Worm (Caenorhabditis elegans): Measurements from ENCODE around the gene srx-20.

DNA sequence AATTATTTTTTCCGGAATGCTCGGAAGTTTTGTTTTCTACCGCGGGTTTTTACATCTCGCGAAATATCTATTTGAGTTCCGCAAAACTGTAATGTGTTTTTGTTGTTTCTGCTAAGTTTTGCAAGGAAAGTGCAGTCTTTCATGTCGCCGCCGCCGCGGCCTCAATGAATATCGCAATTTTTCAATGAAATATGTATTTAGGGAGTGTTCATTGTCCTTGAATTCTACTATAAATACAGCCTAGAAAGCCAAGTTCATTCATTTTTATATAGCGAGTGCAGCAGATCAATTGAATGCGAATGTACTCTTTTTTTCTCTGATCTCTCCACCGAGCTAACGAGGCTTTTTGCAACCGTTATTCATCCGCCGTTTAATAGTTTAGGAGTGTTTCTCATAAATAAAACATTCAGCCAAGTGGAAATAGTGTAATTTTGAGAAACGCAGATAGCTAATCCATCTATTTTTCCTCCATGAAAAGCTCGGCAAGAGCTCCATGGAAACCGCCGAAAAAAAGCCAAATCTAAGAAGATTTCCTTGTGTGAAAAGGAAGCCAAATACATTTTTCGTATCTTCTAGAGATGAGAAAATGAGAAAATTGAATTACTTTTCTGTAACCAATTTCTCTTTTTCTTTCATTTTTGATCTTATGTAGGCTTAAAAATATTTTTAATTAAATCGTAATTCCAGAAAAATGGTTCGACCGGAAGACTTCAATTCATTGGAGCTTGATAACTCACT, 45.1 kb downstream of the srx-20 start, which contains the start of gene T22D1.3:
- TF ChIP-seq xnd-1 (tag; optimal IDR thresholded peaks at IDR 0.05) = no peak
- no peak for TF ChIP-seq snpc-4 (GFP tag; optimal IDR thresholded peaks at IDR 0.05)
- peak in 1 of 4 experiments; percentile 50 for TF ChIP-seq snpc-4 (tag; optimal IDR thresholded peaks at IDR 0.05)
- no peak for TF ChIP-seq F57C9.4 (tag; optimal IDR thresholded peaks at IDR 0.05)
- no peak for TF ChIP-seq pha-4 (tag; optimal IDR thresholded peaks at IDR 0.05)
- no peak for TF ChIP-seq hlh-26 (GFP tag; conservative IDR thresholded peaks at IDR 0.05)
- 0 out of 2 replicates have a peak, but pooled peaks have one; percentile 57 for TF ChIP-seq hsf-1 (GFP tag; IDR thresholded peaks at IDR 0.05)
- TF ChIP-seq nhr-179 (tag; optimal IDR thresholded peaks at IDR 0.05) = no peak
- TF ChIP-seq lag-1 (GFP tag; IDR thresholded peaks at IDR 0.05) = no peak
- TF ChIP-seq him-1 (tag; optimal IDR thresholded peaks at IDR 0.05) = no peak
- no peak for TF ChIP-seq nhr-90 (tag; optimal IDR thresholded peaks at IDR 0.05)
- no peak for TF ChIP-seq attf-6 (GFP tag; IDR thresholded peaks at IDR 0.05)
- TF ChIP-seq efl-1 (GFP tag; optimal IDR thresholded peaks at IDR 0.05) = no peak
